Fruit fly (Drosophila melanogaster): ENCODE results near the gene CG2926.

dm6 chr3R:5611733-5612132, 23.6 kb upstream of the CG2926 start:
- TF ChIP-seq EcR (GFP tag; optimal IDR thresholded peaks at IDR 0.05) (no peak), CG8478 (optimal IDR thresholded peaks at IDR 0.05) (no peak), usp (GFP tag; optimal IDR thresholded peaks at IDR 0.05) (no peak), psq (optimal IDR thresholded peaks at IDR 0.05) (no peak), pan (optimal IDR thresholded peaks at IDR 0.05) (no peak)
